Worm (Caenorhabditis elegans) whole organism, L3 larva: Measurements from ENCODE around the gene K09A11.1.

Experiments
- R02D3.7 ChIP-seq: fragments of 150-350 bp; optimal IDR thresholded peaks from 2 replicates; lab custom pipeline; 2014; ENCODE audit warnings: missing biosample characterization, missing genetic modification characterization
- ZK546.5 ChIP-seq: sonication (generic microtip); optimal IDR thresholded peaks from 2 replicates; lab custom pipeline; 2017; ENCODE audit warnings: missing biosample characterization, missing genetic modification characterization
- aly-2 ChIP-seq: fragments of 150-350 bp; optimal IDR thresholded peaks from 2 replicates; lab custom pipeline; 2014; ENCODE audit warnings: missing biosample characterization, missing genetic modification characterization
- ceh-16 ChIP-seq: sonication (generic microtip); optimal IDR thresholded peaks from 2 replicates; lab custom pipeline; 2017; ENCODE audit warnings: missing biosample characterization, missing genetic modification characterization
- ceh-28 ChIP-seq: fragments of 150-350 bp; optimal IDR thresholded peaks from 2 replicates; lab custom pipeline; 2014; ENCODE audit warnings: missing biosample characterization, missing genetic modification reagents, missing genetic modification characterization
- ceh-9 ChIP-seq: sonication (generic microtip); optimal IDR thresholded peaks from 2 replicates; lab custom pipeline; 2018; ENCODE audit warnings: missing biosample characterization, missing genetic modification characterization
- egl-27 ChIP-seq: sonication (generic microtip); optimal IDR thresholded peaks from 4 replicates; lab custom pipeline; 2017; ENCODE audit warnings: missing biosample characterization, missing genetic modification reagents, missing genetic modification characterization
- egl-5 ChIP-seq: fragments of 150-350 bp; optimal IDR thresholded peaks from 2 replicates; lab custom pipeline; 2017; ENCODE audit warnings: missing biosample characterization, missing genetic modification reagents, missing genetic modification characterization, inconsistent platforms
- elt-1 ChIP-seq: fragments of 150-350 bp; optimal IDR thresholded peaks from 2 replicates; lab custom pipeline; 2014; ENCODE audit warnings: missing biosample characterization, missing genetic modification characterization
- elt-3 ChIP-seq, 3 experiments: fragments of 150-350 bp in 1 of 3; sonication (generic microtip) in 2 of 3; optimal IDR thresholded peaks; 2 replicates in 2 of 3; 4 replicates in 1 of 3; lab custom pipeline; 2014 to 2017; ENCODE audit warnings: missing biosample characterization in 3 of 3, missing genetic modification characterization in 3 of 3
- eor-1 ChIP-seq, 2 experiments: fragments of 150-350 bp; optimal IDR thresholded peaks; 2 replicates each; lab custom pipeline; 2014 to 2018; ENCODE audit warnings: missing biosample characterization in 2 of 2, missing genetic modification characterization in 2 of 2
- fkh-10 ChIP-seq: sonication (generic microtip); optimal IDR thresholded peaks from 2 replicates; lab custom pipeline; 2017; ENCODE audit warnings: missing biosample characterization, missing genetic modification reagents, missing genetic modification characterization
- fkh-2 ChIP-seq: fragments of 150-350 bp; optimal IDR thresholded peaks from 2 replicates; lab custom pipeline; 2014; ENCODE audit warnings: missing biosample characterization, missing genetic modification reagents, missing genetic modification characterization
- jun-1 ChIP-seq: fragments of 150-350 bp; optimal IDR thresholded peaks from 2 replicates; lab custom pipeline; 2014; ENCODE audit warnings: missing biosample characterization, missing genetic modification reagents, missing genetic modification characterization
- lin-15B ChIP-seq: fragments of 150-350 bp; optimal IDR thresholded peaks from 2 replicates; lab custom pipeline; 2014; ENCODE audit warnings: missing biosample characterization, missing genetic modification characterization
- lsy-12 ChIP-seq: sonication (generic microtip); optimal IDR thresholded peaks from 2 replicates; lab custom pipeline; 2016; ENCODE audit warnings: mild to moderate bottlenecking, missing genetic modification characterization, missing compliant biosample characterization
- mdl-1 ChIP-seq: fragments of 150-350 bp; optimal IDR thresholded peaks from 2 replicates; lab custom pipeline; 2014; ENCODE audit warnings: missing biosample characterization, missing genetic modification characterization
- mml-1 ChIP-seq: fragments of 150-350 bp; sonication (generic microtip); optimal IDR thresholded peaks from 3 replicates; lab custom pipeline; 2014; ENCODE audit warnings: missing biosample characterization, missing genetic modification characterization
- nfya-1 ChIP-seq: sonication (generic microtip); optimal IDR thresholded peaks from 2 replicates; lab custom pipeline; 2017; ENCODE audit warnings: missing genetic modification characterization, mild to moderate bottlenecking, missing compliant biosample characterization, antibody characterized with exemption, moderate library complexity; ENCODE audit not compliant: insufficient read depth
- nhr-11 ChIP-seq: fragments of 150-350 bp; optimal IDR thresholded peaks from 2 replicates; lab custom pipeline; 2014; ENCODE audit warnings: missing biosample characterization, missing genetic modification characterization
- nhr-12 ChIP-seq: fragments of 150-350 bp; optimal IDR thresholded peaks from 2 replicates; lab custom pipeline; 2014; ENCODE audit warnings: missing biosample characterization, missing genetic modification characterization
- nhr-23 ChIP-seq: fragments of 150-350 bp; optimal IDR thresholded peaks from 2 replicates; lab custom pipeline; 2014; ENCODE audit warnings: missing biosample characterization, missing genetic modification reagents, missing genetic modification characterization
- nhr-237 ChIP-seq: fragments of 150-350 bp; optimal IDR thresholded peaks from 2 replicates; lab custom pipeline; 2014; ENCODE audit warnings: missing biosample characterization, missing genetic modification characterization
- nhr-25 ChIP-seq: sonication (generic microtip); optimal IDR thresholded peaks from 2 replicates; lab custom pipeline; 2017; ENCODE audit warnings: missing biosample characterization, missing genetic modification characterization
- nhr-28 ChIP-seq: fragments of 150-350 bp; optimal IDR thresholded peaks from 2 replicates; lab custom pipeline; 2014; ENCODE audit warnings: missing biosample characterization, missing genetic modification characterization
- nhr-77 ChIP-seq: fragments of 150-350 bp; optimal IDR thresholded peaks from 2 replicates; lab custom pipeline; 2014; ENCODE audit warnings: missing biosample characterization, missing genetic modification characterization
- pqm-1 ChIP-seq: fragments of 150-350 bp; optimal IDR thresholded peaks from 2 replicates; lab custom pipeline; 2017; ENCODE audit warnings: missing biosample characterization, missing genetic modification characterization, inconsistent platforms
- skn-1 ChIP-seq: fragments of 150-350 bp; optimal IDR thresholded peaks from 2 replicates; lab custom pipeline; 2014; ENCODE audit warnings: missing biosample characterization, missing genetic modification characterization
- snpc-4 ChIP-seq: fragments of 150-350 bp; optimal IDR thresholded peaks from 2 replicates; lab custom pipeline; 2014; ENCODE audit warnings: missing biosample characterization, missing genetic modification characterization
- tbx-2 ChIP-seq: sonication (generic microtip); optimal IDR thresholded peaks from 2 replicates; lab custom pipeline; 2016; ENCODE audit warnings: mild to moderate bottlenecking, missing genetic modification characterization, missing compliant biosample characterization
- unc-39 ChIP-seq: sonication (generic microtip); optimal IDR thresholded peaks from 4 replicates; lab custom pipeline; 2017; ENCODE audit warnings: missing biosample characterization, missing genetic modification characterization
- unc-62 ChIP-seq: fragments of 150-350 bp; sonication (generic microtip); optimal IDR thresholded peaks from 4 replicates; lab custom pipeline; 2014; ENCODE audit warnings: missing biosample characterization, missing genetic modification reagents, missing genetic modification characterization

Gene K09A11.1

DNA sequence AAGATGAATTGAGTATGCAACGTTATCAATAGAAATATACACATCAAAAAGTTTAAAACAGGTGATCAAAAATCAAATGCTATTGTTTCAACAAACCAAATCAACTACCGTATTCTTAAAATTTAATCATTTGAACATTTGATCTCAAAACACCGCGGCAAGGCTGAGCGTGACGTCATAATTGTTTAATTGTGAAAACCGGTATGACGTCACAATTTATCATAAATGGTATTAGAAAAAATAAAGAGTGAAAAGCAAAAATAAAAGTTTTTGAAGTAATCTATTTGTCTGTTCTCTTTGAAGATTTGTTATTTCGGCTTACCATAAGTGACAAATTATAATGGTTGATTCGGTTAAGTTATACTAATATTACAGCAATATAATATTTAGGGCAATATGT is 34.5 kb upstream of the K09A11.1 start:
- no peak for TF ChIP-seq elt-3 (tag; optimal IDR thresholded peaks at IDR 0.05; lab: Kevin White, UChicago)
- no peak for TF ChIP-seq mml-1
- no peak for TF ChIP-seq ceh-9 (tag; lab: Kevin White, UChicago)
- TF ChIP-seq ceh-28 (tag; lab: Kevin White, UChicago), result no peak
- no peak for TF ChIP-seq ZK546.5
- TF ChIP-seq aly-2 (tag; lab: Kevin White, UChicago), result no peak
- TF ChIP-seq tbx-2 (tag; lab: Kevin White, UChicago), result no peak
- TF ChIP-seq fkh-10 (GFP tag; lab: Kevin White, UChicago), result no peak

DNA sequence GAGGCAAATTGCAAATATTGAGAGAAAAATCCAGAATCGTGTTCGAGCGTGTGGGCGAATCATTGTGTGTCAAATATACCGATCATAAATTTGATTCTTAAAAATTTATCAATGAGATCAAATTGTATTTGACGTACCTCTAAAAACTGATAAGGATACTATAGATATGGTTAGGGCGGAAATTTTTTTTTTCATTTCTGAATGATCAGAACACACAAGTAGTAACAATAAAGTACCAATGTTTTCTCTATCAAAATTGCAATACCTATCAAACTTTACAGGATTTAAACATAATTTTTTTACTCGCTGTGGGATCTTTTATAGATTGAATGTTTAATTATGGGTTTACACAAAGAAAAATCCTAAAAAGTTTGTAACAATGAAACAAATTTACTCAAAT is 30.0 kb upstream of the K09A11.1 start, which contains the start of gene bgnt-1.5:
TSS of gene bgnt-1.5 (minus strand) at position 101 of the 400 bp plus-strand sequence.
- no peak for TF ChIP-seq nhr-23
- no peak for TF ChIP-seq unc-62
- TF ChIP-seq egl-27 (tag; lab: Kevin White, UChicago), result no peak
- TF ChIP-seq ceh-9 (tag; lab: Kevin White, UChicago), result no peak
- no peak for TF ChIP-seq nhr-11
- no peak for TF ChIP-seq skn-1 (tag; lab: Kevin White, UChicago)
- no peak for TF ChIP-seq R02D3.7 (tag; lab: Kevin White, UChicago)
- TF ChIP-seq unc-39 (tag; lab: Kevin White, UChicago), result no peak
- no peak for TF ChIP-seq lsy-12
- TF ChIP-seq jun-1, result no peak
- TF ChIP-seq elt-1 (tag; lab: Kevin White, UChicago), result no peak
- TF ChIP-seq nhr-25 (tag; lab: Kevin White, UChicago), result no peak
- TF ChIP-seq nfya-1 (tag; lab: Kevin White, UChicago), result no peak
- TF ChIP-seq fkh-2, result no peak
- no peak for TF ChIP-seq elt-3 (tag; optimal IDR thresholded peaks at IDR 0.05; lab: Kevin White, UChicago)

DNA sequence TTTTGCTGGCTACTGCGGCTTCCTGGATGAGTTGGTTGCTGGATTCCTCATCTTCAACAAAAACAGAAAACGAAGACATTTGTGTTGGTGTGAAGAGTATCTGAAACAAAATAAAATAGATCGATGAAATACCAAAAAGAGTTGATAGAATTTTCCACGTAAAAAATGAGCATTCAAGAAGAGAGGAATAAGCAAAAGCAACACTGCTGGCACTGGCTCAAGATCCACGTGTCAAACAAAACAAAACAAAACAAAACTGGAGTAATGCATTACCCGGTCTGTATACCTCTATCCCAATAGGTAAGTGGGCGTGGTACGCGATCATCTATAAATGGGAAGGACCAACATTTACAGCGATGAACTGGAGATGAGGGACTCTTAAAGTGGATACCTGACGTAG is 27.4 kb upstream of the K09A11.1 start, which contains the start of gene K08H2.2:
TSS of gene K08H2.2 (minus strand) at position 101 of the 400 bp plus-strand sequence.
- TF ChIP-seq ceh-28 (tag; lab: Kevin White, UChicago) (no peak), egl-5 (tag; lab: Kevin White, UChicago) (no peak), snpc-4 (tag; lab: Kevin White, UChicago) (no peak), lin-15B (tag; lab: Kevin White, UChicago) (no peak), nhr-77 (tag; lab: Kevin White, UChicago) (no peak), ceh-9 (tag; lab: Kevin White, UChicago) (no peak), skn-1 (tag; lab: Kevin White, UChicago) (no peak), lsy-12 (no peak)

DNA sequence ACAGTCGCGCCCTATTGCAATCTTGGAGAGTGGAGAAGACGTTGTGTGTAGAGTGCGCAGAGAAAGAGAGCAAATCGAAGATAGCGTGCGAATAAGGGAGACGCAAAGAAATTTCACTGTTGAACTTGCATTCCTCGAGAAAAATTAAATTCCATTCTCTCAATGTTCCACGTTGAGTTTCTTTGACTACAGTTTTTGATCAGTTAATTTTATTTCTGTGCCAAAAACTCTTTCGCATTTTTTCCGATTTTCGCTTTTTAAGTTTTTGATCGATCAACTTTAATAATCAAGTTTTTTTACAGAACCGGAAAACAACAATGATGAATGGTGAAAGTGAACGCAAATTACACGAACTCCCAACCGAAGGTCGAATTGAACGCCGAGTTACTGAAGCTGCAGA is 25.2 kb upstream of the K09A11.1 start, which contains the start of gene K08H2.3:
TSS of gene K08H2.3 (plus strand) at position 301 of the 400 bp plus-strand sequence.
- TF ChIP-seq jun-1 (no peak), elt-1 (tag; lab: Kevin White, UChicago) (no peak), lin-15B (tag; lab: Kevin White, UChicago) (peak; percentile 22), nhr-25 (tag; lab: Kevin White, UChicago) (no peak), snpc-4 (tag; lab: Kevin White, UChicago) (no peak), eor-1 (tag; optimal IDR thresholded peaks at IDR 0.05; lab: Kevin White, UChicago) (no peak), egl-5 (tag; lab: Kevin White, UChicago) (no peak), aly-2 (tag; lab: Kevin White, UChicago) (no peak)

DNA sequence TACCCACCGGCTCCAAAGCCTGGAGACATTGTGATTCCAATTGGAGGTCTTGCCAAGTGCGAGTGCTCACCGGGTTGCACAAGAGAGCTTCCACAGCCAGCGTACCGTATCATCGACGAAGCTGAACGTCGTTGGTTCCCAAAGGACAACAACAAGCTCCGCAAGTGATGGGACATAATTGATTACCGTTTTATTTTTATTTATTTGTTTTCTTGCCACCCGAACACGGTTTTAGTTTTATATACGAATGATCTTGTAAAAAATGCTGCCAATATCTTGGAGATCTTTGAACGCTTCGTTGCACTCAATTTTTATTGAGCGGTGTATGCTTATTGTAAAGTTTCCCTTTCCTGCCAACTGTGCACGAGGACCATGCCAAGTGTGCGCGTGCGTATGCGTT is 24.1 kb upstream of the K09A11.1 start, which contains the start of gene K08H2.4:
TSS of gene K08H2.4 (plus strand) at position 301 of the 400 bp plus-strand sequence.
- TF ChIP-seq nhr-12 (tag; lab: Kevin White, UChicago), result no peak
- TF ChIP-seq egl-27 (tag; lab: Kevin White, UChicago), result no peak
- no peak for TF ChIP-seq pqm-1
- TF ChIP-seq elt-1 (tag; lab: Kevin White, UChicago), result no peak
- no peak for TF ChIP-seq aly-2 (tag; lab: Kevin White, UChicago)
- no peak for TF ChIP-seq eor-1 (tag; optimal IDR thresholded peaks at IDR 0.05; lab: Kevin White, UChicago)
- TF ChIP-seq nhr-28 (tag; lab: Kevin White, UChicago), result no peak
- no peak for TF ChIP-seq mdl-1
- no peak for TF ChIP-seq egl-5 (tag; lab: Kevin White, UChicago)
- no peak for TF ChIP-seq elt-3 (tag; optimal IDR thresholded peaks at IDR 0.05; lab: Kevin White, UChicago)
- TF ChIP-seq lsy-12, result no peak
- no peak for TF ChIP-seq lin-15B (tag; lab: Kevin White, UChicago)
- no peak for TF ChIP-seq mml-1
- TF ChIP-seq nhr-23, result no peak
- no peak for TF ChIP-seq nhr-237 (tag; lab: Kevin White, UChicago)
- no peak for TF ChIP-seq ceh-16
- TF ChIP-seq tbx-2 (tag; lab: Kevin White, UChicago), result no peak
- no peak for TF ChIP-seq nhr-25 (tag; lab: Kevin White, UChicago)
